Worm (Caenorhabditis elegans): ENCODE results near the gene D2096.7.

- TF ChIP-seq ceh-90 (tag; optimal IDR thresholded peaks at IDR 0.05), result no peak
- no peak for TF ChIP-seq fkh-10 (GFP tag; optimal IDR thresholded peaks at IDR 0.05)
- TF ChIP-seq nhr-237 (tag; optimal IDR thresholded peaks at IDR 0.05), result no peak
- no peak for TF ChIP-seq jun-1 (tag; optimal IDR thresholded peaks at IDR 0.05)
- TF ChIP-seq xbp-1 (tag; optimal IDR thresholded peaks at IDR 0.05), result no peak
- TF ChIP-seq elt-3 (tag; optimal IDR thresholded peaks at IDR 0.05), result no peak
- no peak for TF ChIP-seq ceh-8 (GFP tag; optimal IDR thresholded peaks at IDR 0.05)
- TF ChIP-seq pqm-1 (tag; optimal IDR thresholded peaks at IDR 0.05), result no peak
- TF ChIP-seq skn-1 (tag; optimal IDR thresholded peaks at IDR 0.05), result no peak
Observed at ce11 chrIV:8348073-8348472, 29.4 kb downstream of the D2096.7 start, which contains the start of gene F17E9.4.

Measured in whole organism, L1 larva.